Worm (Caenorhabditis elegans): ENCODE measurements around the gene F40G12.4.

DNA sequence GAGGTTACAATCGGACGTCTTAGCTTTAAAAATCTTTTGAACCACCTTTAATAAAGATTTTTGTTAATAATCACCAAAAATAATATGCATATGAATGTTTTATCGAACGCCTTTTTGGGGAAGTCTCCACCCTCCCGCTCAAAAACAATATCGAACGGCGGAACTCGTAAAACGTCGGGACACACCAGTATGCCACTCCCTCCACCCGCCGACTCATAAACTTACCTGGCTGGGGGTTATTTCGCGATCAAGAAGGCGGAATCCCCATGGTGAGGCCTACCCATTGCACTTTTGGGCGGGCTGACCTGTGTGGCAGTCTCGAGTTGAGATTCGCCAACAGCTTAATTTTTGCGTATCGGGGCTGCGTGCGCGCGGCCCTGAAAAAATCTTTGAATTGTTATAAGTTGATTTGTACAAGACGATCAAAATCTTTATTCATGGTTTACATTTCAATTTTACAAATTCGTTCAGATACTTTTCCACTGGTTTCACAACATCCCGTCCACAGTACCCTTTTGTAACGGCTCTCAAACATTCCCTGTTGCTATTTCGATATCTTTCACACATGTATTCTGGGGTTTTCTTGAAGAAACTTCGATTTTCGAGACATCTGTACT, 1.1 kb downstream of the F40G12.4 start:
- no peak for TF ChIP-seq lin-13 (tag; optimal IDR thresholded peaks at IDR 0.05)
- TF ChIP-seq pha-4 (tag; optimal IDR thresholded peaks at IDR 0.05), result no peak
- no peak for TF ChIP-seq unc-39 (tag; optimal IDR thresholded peaks at IDR 0.05)
- TF ChIP-seq unc-62 (GFP tag; optimal IDR thresholded peaks at IDR 0.05), result no peak
- no peak for TF ChIP-seq ztf-11 (tag; optimal IDR thresholded peaks at IDR 0.05)
- no peak for TF ChIP-seq mab-5 (tag; optimal IDR thresholded peaks at IDR 0.05)

Data from whole organism, mixed stage, embryonic.